Fruit fly (Drosophila melanogaster) whole organism, embryonic: ENCODE data around the gene baf.

ENCODE experiments used
- B-H2 ChIP-seq: fragments of 200-800 bp; sonication (Bioruptor generic); optimal IDR thresholded peaks from 2 replicates; lab custom pipeline; 2018; ENCODE audit warnings: missing biosample characterization, mild to moderate bottlenecking, missing genetic modification characterization
- BtbVII ChIP-seq: fragments of 200-800 bp; sonication (Bioruptor generic); optimal IDR thresholded peaks from 3 replicates; lab custom pipeline; 2017; ENCODE audit warnings: missing biosample characterization, mild to moderate bottlenecking, missing genetic modification characterization
- CG10274 ChIP-seq: fragments of 200-800 bp; sonication (Bioruptor generic); optimal IDR thresholded peaks from 3 replicates; lab custom pipeline; 2017; ENCODE audit warnings: missing biosample characterization, mild to moderate bottlenecking, missing genetic modification characterization
- CG11093 ChIP-seq: fragments of 200-800 bp; sonication (Bioruptor generic); IDR thresholded peaks from 3 replicates; pipeline ENCODE4 v1.3.6; 2022; ENCODE audit warnings: missing biosample characterization, missing genetic modification characterization
- CG11247 ChIP-seq: fragments of 200-800 bp; sonication (Bioruptor generic); IDR thresholded peaks from 2 replicates; pipeline ENCODE4 v1.3.6; 2022; ENCODE audit warnings: missing biosample characterization, missing genetic modification characterization
- CG12659 ChIP-seq: fragments of 200-800 bp; sonication (Bioruptor generic); optimal IDR thresholded peaks from 3 replicates; lab custom pipeline; 2017; ENCODE audit warnings: mild to moderate bottlenecking, missing biosample characterization, missing genetic modification reagents, missing genetic modification characterization
- CG14860 ChIP-seq: fragments of 200-800 bp; sonication (Bioruptor generic); IDR thresholded peaks from 3 replicates; pipeline ENCODE4 v1.3.6; 2022; ENCODE audit warnings: missing biosample characterization, missing genetic modification characterization; ENCODE audit not compliant: partially characterized antibody
- CG15011 ChIP-seq: fragments of 200-800 bp; sonication (Bioruptor generic); optimal IDR thresholded peaks from 3 replicates; lab custom pipeline; 2018; ENCODE audit warnings: missing biosample characterization, mild to moderate bottlenecking, missing genetic modification characterization
- CG17802 ChIP-seq: fragments of 200-800 bp; sonication (Bioruptor generic); optimal IDR thresholded peaks from 2 replicates; lab custom pipeline; 2018; ENCODE audit warnings: missing biosample characterization, mild to moderate bottlenecking, missing genetic modification characterization, moderate library complexity
- CG2116 ChIP-seq: fragments of 200-800 bp; sonication (Bioruptor generic); optimal IDR thresholded peaks from 3 replicates; lab custom pipeline; 2018; ENCODE audit warnings: missing biosample characterization, mild to moderate bottlenecking, missing genetic modification characterization
- CG2202 ChIP-seq: fragments of 200-800 bp; sonication (Bioruptor generic); optimal IDR thresholded peaks from 2 replicates; lab custom pipeline; 2018; ENCODE audit warnings: missing biosample characterization, mild to moderate bottlenecking, missing genetic modification characterization
- CG2889 ChIP-seq: fragments of 200-800 bp; sonication (Bioruptor generic); IDR thresholded peaks from 3 replicates; pipeline ENCODE4 v1.3.6; 2022; ENCODE audit warnings: missing biosample characterization, missing genetic modification characterization
- CG3065 ChIP-seq: fragments of 200-800 bp; sonication (Bioruptor generic); optimal IDR thresholded peaks from 2 replicates; lab custom pipeline; 2016; ENCODE audit warnings: missing biosample characterization, missing genetic modification characterization
- CG3726 ChIP-seq: fragments of 200-800 bp; sonication (Bioruptor generic); IDR thresholded peaks from 3 replicates; pipeline ENCODE4, ENCODE4 v1.3.6; 2022; ENCODE audit warnings: missing biosample characterization, missing genetic modification characterization
- CG6683 ChIP-seq: fragments of 200-800 bp; sonication (Bioruptor generic); optimal IDR thresholded peaks from 2 replicates; lab custom pipeline; 2017; ENCODE audit warnings: missing biosample characterization, mild to moderate bottlenecking, missing genetic modification characterization, missing genetic modification reagents
- CG6854 ChIP-seq: fragments of 200-800 bp; sonication (Bioruptor generic); optimal IDR thresholded peaks from 3 replicates; lab custom pipeline; 2017; ENCODE audit warnings: missing biosample characterization, mild to moderate bottlenecking, missing genetic modification characterization
- CG7786 ChIP-seq: fragments of 200-800 bp; sonication (Bioruptor generic); optimal IDR thresholded peaks from 2 replicates; lab custom pipeline; 2016; ENCODE audit warnings: missing biosample characterization, missing genetic modification characterization
- CG8924 ChIP-seq: fragments of 200-800 bp; optimal IDR thresholded peaks from 3 replicates; lab custom pipeline; 2019; ENCODE audit warnings: missing biosample characterization, mild to moderate bottlenecking, missing genetic modification characterization, moderate library complexity
- CHES-1-like ChIP-seq: fragments of 200-800 bp; sonication (Bioruptor generic); optimal IDR thresholded peaks from 2 replicates; lab custom pipeline; 2016; ENCODE audit warnings: missing biosample characterization, missing genetic modification characterization
- D19A ChIP-seq: fragments of 200-800 bp; optimal IDR thresholded peaks from 3 replicates; lab custom pipeline; 2019; ENCODE audit warnings: missing biosample characterization, mild to moderate bottlenecking, missing genetic modification characterization, moderate library complexity
- Dbx ChIP-seq: fragments of 200-800 bp; sonication (Bioruptor generic); IDR thresholded peaks from 3 replicates; pipeline ENCODE4 v1.3.6; 2022; ENCODE audit warnings: missing biosample characterization, missing genetic modification characterization
- Eip74EF ChIP-seq, 2 experiments: fragments of 200-800 bp in 1 of 2; fragments of >200 bp in 1 of 2; sonication (Bioruptor generic) in 1 of 2; optimal IDR thresholded peaks; 2 replicates each; lab custom pipeline; 2017 to 2019; ENCODE audit warnings: missing biosample characterization in 2 of 2, missing genetic modification characterization in 2 of 2, mild to moderate bottlenecking in 1 of 2, moderate library complexity in 1 of 2
- Elba2 ChIP-seq: fragments of 200-800 bp; sonication (Bioruptor generic); optimal IDR thresholded peaks from 3 replicates; lab custom pipeline; 2016; ENCODE audit warnings: missing biosample characterization, missing genetic modification characterization
- Gug ChIP-seq: fragments of 200-800 bp; sonication (Bioruptor generic); IDR thresholded peaks from 4 replicates; pipeline ENCODE4 v1.3.6; 2022; ENCODE audit warnings: missing biosample characterization, missing genetic modification characterization
- HHEX ChIP-seq: fragments of 200-800 bp; sonication (Bioruptor generic); optimal IDR thresholded peaks from 3 replicates; lab custom pipeline; 2017; ENCODE audit warnings: missing biosample characterization, mild to moderate bottlenecking, missing genetic modification characterization, missing genetic modification reagents
- Kr ChIP-seq: fragments of 200-800 bp; sonication (Bioruptor generic); optimal IDR thresholded peaks from 2 replicates; lab custom pipeline; 2017; ENCODE audit warnings: missing biosample characterization, mild to moderate bottlenecking, missing genetic modification characterization
- Nf-YC ChIP-seq: fragments of 200-800 bp; optimal IDR thresholded peaks from 3 replicates; lab custom pipeline; 2019; ENCODE audit warnings: missing biosample characterization, mild to moderate bottlenecking, missing genetic modification characterization, moderate library complexity
- Opbp ChIP-seq: fragments of 200-800 bp; sonication (Bioruptor generic); IDR thresholded peaks from 3 replicates; pipeline ENCODE4 v1.3.6; 2022; ENCODE audit warnings: missing biosample characterization, missing genetic modification characterization; ENCODE audit not compliant: partially characterized antibody
- Optix ChIP-seq: fragments of 200-800 bp; sonication (Bioruptor generic); IDR thresholded peaks from 3 replicates; pipeline ENCODE4 v1.3.6; 2022; ENCODE audit warnings: missing biosample characterization, missing genetic modification characterization
- Ptx1 ChIP-seq: fragments of 200-800 bp; sonication (Bioruptor generic); IDR thresholded peaks from 2 replicates; pipeline ENCODE4 v1.3.6; 2022; ENCODE audit warnings: missing biosample characterization, missing genetic modification characterization
- Xrp1 ChIP-seq: fragments of 200-800 bp; sonication (Bioruptor generic); IDR thresholded peaks from 2 replicates; pipeline ENCODE4 v1.3.6; 2022; ENCODE audit warnings: missing biosample characterization, missing genetic modification characterization
- aop ChIP-seq: fragments of 200-800 bp; sonication (Bioruptor generic); IDR thresholded peaks from 2 replicates; pipeline ENCODE4 v1.3.6; 2022; ENCODE audit warnings: missing biosample characterization, missing genetic modification characterization
- br ChIP-seq: fragments of >200 bp; optimal IDR thresholded peaks from 2 replicates; lab custom pipeline; 2017
- chinmo ChIP-seq: fragments of 200-800 bp; sonication (Bioruptor generic); IDR thresholded peaks from 4 replicates; pipeline ENCODE4 v1.3.6; 2022; ENCODE audit warnings: missing biosample characterization, missing genetic modification characterization; ENCODE audit not compliant: partially characterized antibody
- corto ChIP-seq: fragments of 200-800 bp; sonication (Bioruptor generic); optimal IDR thresholded peaks from 2 replicates; lab custom pipeline; 2016; ENCODE audit warnings: missing biosample characterization, mild to moderate bottlenecking, missing genetic modification characterization, moderate library complexity
- crc ChIP-seq: fragments of 200-800 bp; sonication (Bioruptor generic); optimal IDR thresholded peaks from 2 replicates; lab custom pipeline; 2016; ENCODE audit warnings: missing biosample characterization, missing genetic modification characterization
- crol ChIP-seq: fragments of 200-800 bp; sonication (Bioruptor generic); IDR thresholded peaks from 2 replicates; pipeline ENCODE4 v1.3.6; 2022; ENCODE audit warnings: missing biosample characterization, missing genetic modification characterization
- dmrt99B ChIP-seq: fragments of 200-800 bp; sonication (Bioruptor generic); optimal IDR thresholded peaks from 2 replicates; lab custom pipeline; 2018; ENCODE audit warnings: missing biosample characterization, mild to moderate bottlenecking, missing genetic modification characterization, moderate library complexity
- en ChIP-seq: fragments of 200-800 bp; sonication (Bioruptor generic); optimal IDR thresholded peaks from 2 replicates; lab custom pipeline; 2016; ENCODE audit warnings: missing biosample characterization, missing genetic modification characterization
- eyg ChIP-seq: fragments of 200-800 bp; sonication (Bioruptor generic); optimal IDR thresholded peaks from 3 replicates; lab custom pipeline; 2016; ENCODE audit warnings: missing biosample characterization, missing genetic modification characterization
- fd102C ChIP-seq: fragments of 200-800 bp; sonication (Bioruptor generic); optimal IDR thresholded peaks from 2 replicates; lab custom pipeline; 2018; ENCODE audit warnings: missing biosample characterization, mild to moderate bottlenecking, missing genetic modification characterization, moderate library complexity
- fru ChIP-seq: fragments of >200 bp; optimal IDR thresholded peaks from 2 replicates; lab custom pipeline; 2017
- gsb ChIP-seq: fragments of 200-800 bp; sonication (Bioruptor generic); IDR thresholded peaks from 2 replicates; pipeline ENCODE4 v1.3.6; 2022; ENCODE audit warnings: missing biosample characterization, missing genetic modification characterization
- ind ChIP-seq: fragments of 200-800 bp; sonication (Bioruptor generic); optimal IDR thresholded peaks from 3 replicates; lab custom pipeline; 2016; ENCODE audit warnings: missing biosample characterization, missing genetic modification characterization
- lmd ChIP-seq: fragments of 200-800 bp; sonication (Bioruptor generic); IDR thresholded peaks from 2 replicates; pipeline ENCODE4 v1.3.6; 2022; ENCODE audit warnings: missing biosample characterization, missing genetic modification characterization
- nmo ChIP-seq: fragments of 200-800 bp; sonication (Bioruptor generic); optimal IDR thresholded peaks from 2 replicates; lab custom pipeline; 2018; ENCODE audit warnings: missing biosample characterization, mild to moderate bottlenecking, missing genetic modification characterization, moderate library complexity
- rib ChIP-seq: fragments of 200-800 bp; sonication (Bioruptor generic); IDR thresholded peaks from 2 replicates; pipeline ENCODE4 v1.3.6; 2022; ENCODE audit warnings: missing biosample characterization, missing genetic modification characterization
- sd ChIP-seq: fragments of 200-800 bp; sonication (Bioruptor generic); optimal IDR thresholded peaks from 3 replicates; lab custom pipeline; 2018; ENCODE audit warnings: missing biosample characterization, mild to moderate bottlenecking, missing genetic modification characterization, moderate library complexity
- wdn ChIP-seq: fragments of 200-800 bp; sonication (Bioruptor generic); IDR thresholded peaks from 2 replicates; pipeline ENCODE4 v1.3.6; 2022; ENCODE audit warnings: missing biosample characterization, missing genetic modification characterization

The baf gene

DNA sequence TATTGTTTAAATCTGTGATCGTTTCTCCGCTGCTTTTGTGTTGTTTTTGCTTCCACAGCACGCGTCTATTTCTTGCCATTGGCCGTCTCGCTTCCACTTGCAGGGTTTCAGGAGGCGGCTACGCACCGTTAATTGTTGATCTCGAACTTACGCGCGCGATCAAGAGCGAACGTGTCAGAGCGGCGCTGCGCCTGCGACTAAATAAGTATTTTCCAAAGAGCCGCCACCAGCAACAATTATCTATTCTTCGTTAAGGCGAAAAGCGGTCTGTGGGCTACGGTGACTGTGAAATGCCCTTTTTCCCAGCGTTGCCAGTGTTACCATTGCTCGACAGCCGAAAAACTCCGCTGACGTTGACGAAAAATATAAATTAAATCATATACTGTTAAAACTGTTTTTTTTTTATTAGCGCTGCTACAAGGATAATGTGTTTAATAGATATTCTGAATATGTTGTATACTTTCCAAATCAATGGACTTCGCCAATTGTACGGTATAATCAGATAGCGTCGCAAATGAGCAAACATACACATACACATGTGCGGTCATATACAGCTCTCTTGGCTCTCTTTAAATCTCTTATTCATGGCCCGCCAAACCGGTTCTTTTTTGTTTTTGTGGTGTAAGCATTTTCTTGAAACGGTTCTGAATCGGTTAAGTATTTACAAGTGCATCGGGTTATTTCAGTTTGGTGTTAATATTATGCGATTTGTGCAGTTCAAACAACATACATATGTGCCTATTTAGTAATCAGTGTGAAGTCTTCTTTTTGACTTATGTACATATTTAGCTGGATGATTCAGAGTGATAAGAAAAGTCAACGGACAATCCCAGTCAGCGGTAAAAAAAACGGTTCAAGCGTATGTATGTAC, 35.0 kb upstream of the baf start, which contains the start of gene pes (continued):
- TF ChIP-seq nmo (GFP tag; lab: Kevin White, UChicago) (peak; percentile 96), Gug (GFP tag; lab: Robert Waterston, UW) (peak; percentile 95), dmrt99B (peak; percentile 94), aop (GFP tag; lab: Robert Waterston, UW) (peak; percentile 35; the same call in 1 of the 2 replicates), CG17802 (peak; percentile 61), CG3065 (GFP tag; lab: Kevin White, UChicago) (no peak), CG12659 (GFP tag; lab: Kevin White, UChicago) (peak; percentile 92), CG7786 (GFP tag; lab: Kevin White, UChicago) (peak; percentile 50), CG6854 (GFP tag; lab: Kevin White, UChicago) (peak; percentile 92), rib (GFP tag; lab: Robert Waterston, UW) (peak; percentile 57; the same call in 1 of the 2 replicates), Xrp1 (peak; percentile 97), gsb (peak; percentile 84), en (GFP tag; lab: Kevin White, UChicago) (peak; percentile 79), Opbp (GFP tag; lab: Robert Waterston, UW) (peak; percentile 51; the same call in 1 of the 3 replicates), br (no peak), fd102C (GFP tag; lab: Kevin White, UChicago) (no peak), CHES-1-like (GFP tag; lab: Kevin White, UChicago) (no peak), BtbVII (peak; percentile 96), CG8924 (peak; percentile 44), chinmo (GFP tag; lab: Robert Waterston, UW) (peak; percentile 92), wdn (GFP tag; lab: Robert Waterston, UW) (peak; percentile 88), CG11247 (peak; percentile 56), Nf-YC (tag; lab: Kevin White, UChicago) (peak; percentile 81), eyg (GFP tag; lab: Kevin White, UChicago) (peak; percentile 59), B-H2 (GFP tag; lab: Kevin White, UChicago) (peak; percentile 65), CG6683 (GFP tag; lab: Kevin White, UChicago) (peak; percentile 88), Elba2 (GFP tag; lab: Kevin White, UChicago) (peak; percentile 38), crc (GFP tag; lab: Kevin White, UChicago) (peak; percentile 84), CG2889 (GFP tag; lab: Robert Waterston, UW) (no peak), Eip74EF (GFP tag; optimal IDR thresholded peaks at IDR 0.05; lab: Kevin White, UChicago) (peak in 1 of 2 experiments; percentile 92), fru (lab: Kevin White, UChicago) (no peak), Kr (GFP tag; lab: Kevin White, UChicago) (peak; percentile 34), ind (GFP tag; lab: Kevin White, UChicago) (peak; percentile 93), lmd (GFP tag; lab: Robert Waterston, UW) (no peak), CG14860 (no peak), CG2116 (GFP tag; lab: Kevin White, UChicago) (peak; percentile 72), CG11093 (peak; percentile 92), CG3726 (GFP tag; lab: Robert Waterston, UW) (peak; percentile 84; the same call in 1 of the 3 replicates), crol (GFP tag; lab: Robert Waterston, UW) (peak; percentile 47; the same call in 1 of the 2 replicates), Dbx (GFP tag; lab: Robert Waterston, UW) (peak; percentile 96), CG10274 (GFP tag; lab: Kevin White, UChicago) (peak; percentile 99), D19A (peak; percentile 100), Ptx1 (GFP tag; lab: Robert Waterston, UW) (peak; percentile 12; the same call in 1 of the 2 replicates), CG2202 (tag; lab: Kevin White, UChicago) (peak; percentile 25), corto (GFP tag; lab: Kevin White, UChicago) (peak; percentile 88), Optix (GFP tag; lab: Robert Waterston, UW) (peak; percentile 91), CG15011 (peak; percentile 89), sd (peak; percentile 78), HHEX (peak; percentile 93)
